Fruit fly (Drosophila melanogaster): Measurements from ENCODE around the gene Cdk12.
A peak's percentile ranks its signal among the peaks of the same experiment; 100 is the strongest.

The Cdk12 gene

DNA sequence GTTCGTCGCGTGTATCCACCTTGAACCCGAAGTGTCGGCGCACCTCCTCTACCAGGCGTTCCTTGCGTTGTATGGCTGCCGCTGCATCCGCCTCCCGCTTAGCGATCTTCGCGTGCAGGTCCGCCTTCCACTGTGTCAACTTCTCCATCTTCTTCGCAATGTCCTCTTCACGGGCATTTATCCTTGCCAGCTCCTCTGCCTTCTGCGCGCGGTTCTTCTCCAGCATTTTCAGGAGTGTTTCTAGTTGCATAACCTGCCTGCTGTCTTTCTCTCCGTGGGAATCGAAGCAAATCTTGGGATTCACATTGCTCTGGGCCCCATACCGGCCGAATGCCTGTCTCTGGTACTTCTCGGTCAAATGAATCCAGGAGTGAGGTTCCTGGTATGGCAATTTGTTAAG is 52.1 kb downstream of the Cdk12 start (continued):
- peak in 1 of 2 experiments; percentile 92 for TF ChIP-seq Pdp1 (GFP tag; optimal IDR thresholded peaks at IDR 0.05)

DNA sequence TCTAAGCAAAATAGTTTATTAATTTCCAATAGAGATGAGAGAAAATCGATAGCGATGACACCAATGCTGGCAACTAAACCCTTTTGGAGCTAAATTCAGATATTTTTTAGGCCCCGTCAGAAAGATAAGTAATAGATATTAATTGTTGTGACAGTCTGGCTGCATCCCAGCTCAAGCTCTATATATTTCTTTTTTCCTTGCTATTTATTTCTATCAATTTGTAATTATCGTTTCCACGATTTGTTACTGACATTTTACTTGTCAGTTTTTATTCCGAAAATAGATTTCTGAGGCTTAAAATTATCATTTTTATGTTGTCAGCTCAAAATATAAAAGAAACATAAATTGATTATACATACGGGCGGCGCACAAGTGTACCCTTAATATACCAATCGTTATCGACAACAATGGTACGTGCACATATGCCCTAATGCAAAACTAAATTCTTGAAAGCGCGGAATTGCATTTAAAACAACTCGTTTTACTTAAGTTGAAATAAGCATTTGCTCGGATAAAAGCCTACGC is 52.8 kb downstream of the Cdk12 start, which contains the start of the genes CRIF and SMC5:
Gene CRIF (minus strand): TSS at position 51 of the 525 bp plus-strand sequence.
Gene SMC5 (plus strand): TSS at position 329 of the 525 bp plus-strand sequence.
- TF ChIP-seq ci (GFP tag; IDR thresholded peaks at IDR 0.05) (no peak), PHDP (tag; optimal IDR thresholded peaks at IDR 0.05) (no peak), dimm (GFP tag; IDR thresholded peaks at IDR 0.05) (no peak), CG17328 (GFP tag; IDR thresholded peaks at IDR 0.05) (peak; percentile 37; the same call in 1 of the 2 replicates), Sry-β (GFP tag; optimal IDR thresholded peaks at IDR 0.05) (peak; percentile 94), lola (GFP tag; optimal IDR thresholded peaks at IDR 0.05) (peak in 1 of 3 experiments; percentile 72), phol (tag; optimal IDR thresholded peaks at IDR 0.05) (peak; percentile 79), ERR (GFP tag; optimal IDR thresholded peaks at IDR 0.05) (peak; percentile 14), CG1602 (GFP tag; optimal IDR thresholded peaks at IDR 0.05) (peak; percentile 61), CG33213 (GFP tag; optimal IDR thresholded peaks at IDR 0.05) (peak; percentile 63), Stat92E (GFP tag; optimal IDR thresholded peaks at IDR 0.05) (peak in 1 of 3 experiments; percentile 72), crc (GFP tag; optimal IDR thresholded peaks at IDR 0.05) (no peak), CkIIα-i1 (GFP tag; IDR thresholded peaks at IDR 0.05) (no peak), E2f2 (GFP tag; IDR thresholded peaks at IDR 0.05) (peak; percentile 61), amos (GFP tag; IDR thresholded peaks at IDR 0.05; ENCODE audit: partially characterized antibody) (no peak), MTF-1 (GFP tag; optimal IDR thresholded peaks at IDR 0.05; ENCODE audit: borderline replicate concordance) (no peak), dysf (GFP tag; IDR thresholded peaks at IDR 0.05) (peak; percentile 52; the same call in 1 of the 3 replicates), Side (GFP tag; optimal IDR thresholded peaks at IDR 0.05) (peak; percentile 46), Adf1 (GFP tag; IDR thresholded peaks at IDR 0.05) (no peak), CG10267 (tag; optimal IDR thresholded peaks at IDR 0.05) (peak; percentile 64), trem (tag; optimal IDR thresholded peaks at IDR 0.05) (peak; percentile 49), CG18011 (GFP tag; optimal IDR thresholded peaks at IDR 0.05) (peak; percentile 18), CG7987 (GFP tag; optimal IDR thresholded peaks at IDR 0.05) (no peak), insv (GFP tag; optimal IDR thresholded peaks at IDR 0.05) (peak in 1 of 2 experiments; percentile 16), Bdp1 (GFP tag; optimal IDR thresholded peaks at IDR 0.05) (peak; percentile 4), so (GFP tag; IDR thresholded peaks at IDR 0.05) (no peak), CG15514 (GFP tag; optimal IDR thresholded peaks at IDR 0.05) (peak; percentile 55), cas (GFP tag; IDR thresholded peaks at IDR 0.05) (no peak), vfl (GFP tag; optimal IDR thresholded peaks at IDR 0.05) (peak; percentile 46), CG18262 (tag; optimal IDR thresholded peaks at IDR 0.05) (peak; percentile 70), sob (GFP tag; IDR thresholded peaks at IDR 0.05) (0 out of 2 replicates have a peak, but pooled peaks have one; percentile 47), CG6689 (GFP tag; IDR thresholded peaks at IDR 0.05) (no peak; the same call in 1 of the 2 replicates), CG6813 (GFP tag; optimal IDR thresholded peaks at IDR 0.05) (no peak), slp2 (GFP tag; optimal IDR thresholded peaks at IDR 0.05) (peak; percentile 68), CG10366 (GFP tag; IDR thresholded peaks at IDR 0.05) (no peak), rib (GFP tag; IDR thresholded peaks at IDR 0.05) (no peak), CG9609 (GFP tag; optimal IDR thresholded peaks at IDR 0.05) (peak; percentile 69), CG34422 (GFP tag; IDR thresholded peaks at IDR 0.05) (0 out of 3 replicates have a peak, but pooled peaks have one; percentile 58), esg (GFP tag; conservative IDR thresholded peaks at IDR 0.05) (peak; percentile 48), CG12299 (tag; optimal IDR thresholded peaks at IDR 0.05) (peak; percentile 57), Fer3 (tag; optimal IDR thresholded peaks at IDR 0.05) (peak; percentile 46), HmgZ (tag; optimal IDR thresholded peaks at IDR 0.05) (peak; percentile 42), D19A (tag; optimal IDR thresholded peaks at IDR 0.05) (peak; percentile 23), CG7928 (GFP tag; optimal IDR thresholded peaks at IDR 0.05) (peak; percentile 11), Nf-YC (tag; optimal IDR thresholded peaks at IDR 0.05) (peak; percentile 70), E2f1 (GFP tag; IDR thresholded peaks at IDR 0.05) (peak; percentile 44; the same call in 1 of the 2 replicates), Atf-2 (GFP tag; optimal IDR thresholded peaks at IDR 0.05) (peak; percentile 65)

Measured in whole organism, embryonic.